Worm (Caenorhabditis elegans): ENCODE data around the gene sra-12.
"Not testable (repeated sequence)": the region's sequence is repeated elsewhere in the genome, so short reads cannot be mapped to it uniquely, and the experiment has no call there.

The sra-12 gene

ce11 chrII:10925804-10926570, 21.7 kb upstream of the sra-12 start, which contains the start of gene metr-1:
metr-1 (plus strand) TSS chrII:10926561.
- TF ChIP-seq ztf-11 (tag; optimal IDR thresholded peaks at IDR 0.05) (no peak), mbf-1 (tag; optimal IDR thresholded peaks at IDR 0.05) (no peak), lin-13 (GFP tag; optimal IDR thresholded peaks at IDR 0.05) (no peak), unc-62 (GFP tag; optimal IDR thresholded peaks at IDR 0.05) (no peak), crh-2 (tag; optimal IDR thresholded peaks at IDR 0.05) (peak; percentile 2), nhr-237 (tag; optimal IDR thresholded peaks at IDR 0.05) (no peak), elt-1 (tag; optimal IDR thresholded peaks at IDR 0.05) (no peak), skn-1 (tag; optimal IDR thresholded peaks at IDR 0.05) (no peak), ztf-1 (GFP tag; conservative IDR thresholded peaks at IDR 0.05) (no peak), lsy-2 (tag; optimal IDR thresholded peaks at IDR 0.05) (peak in 1 of 2 experiments; percentile 49), unc-39 (tag; optimal IDR thresholded peaks at IDR 0.05) (no peak), sma-9 (GFP tag; optimal IDR thresholded peaks at IDR 0.05) (peak; percentile 15), sma-9 (tag; optimal IDR thresholded peaks at IDR 0.05) (no peak), egl-27 (tag; optimal IDR thresholded peaks at IDR 0.05) (no peak), sma-3 (GFP tag; optimal IDR thresholded peaks at IDR 0.05) (no peak), nhr-21 (tag; optimal IDR thresholded peaks at IDR 0.05) (peak; percentile 60), fos-1 (tag; optimal IDR thresholded peaks at IDR 0.05) (peak; percentile 68), sem-4 (tag; optimal IDR thresholded peaks at IDR 0.05) (no peak), gmeb-1 (tag; optimal IDR thresholded peaks at IDR 0.05) (peak; percentile 63), ama-1 (optimal IDR thresholded peaks at IDR 0.05) (peak; percentile 46), nhr-10 (tag; optimal IDR thresholded peaks at IDR 0.05) (no peak), lin-39 (tag; optimal IDR thresholded peaks at IDR 0.05) (no peak), peb-1 (tag; optimal IDR thresholded peaks at IDR 0.05) (no peak)

- TF ChIP-seq sma-3 (GFP tag; optimal IDR thresholded peaks at IDR 0.05) (peak; percentile 59), nhr-21 (tag; optimal IDR thresholded peaks at IDR 0.05) (peak; percentile 17), gmeb-1 (tag; optimal IDR thresholded peaks at IDR 0.05) (peak; percentile 38), nhr-129 (tag; optimal IDR thresholded peaks at IDR 0.05) (no peak), sem-4 (tag; optimal IDR thresholded peaks at IDR 0.05) (no peak), lsy-2 (tag; optimal IDR thresholded peaks at IDR 0.05) (peak in 1 of 2 experiments; percentile 36), crh-2 (tag; optimal IDR thresholded peaks at IDR 0.05) (peak; percentile 63), sma-9 (GFP tag; optimal IDR thresholded peaks at IDR 0.05) (peak; percentile 82), sma-9 (tag; optimal IDR thresholded peaks at IDR 0.05) (no peak), fos-1 (tag; optimal IDR thresholded peaks at IDR 0.05) (peak; percentile 96)
Observed at ce11 chrII:10924669-10925068, 20.4 kb upstream of the sra-12 start.

- no peak for TF ChIP-seq nhr-237 (tag; optimal IDR thresholded peaks at IDR 0.05)
- TF ChIP-seq sma-9 (GFP tag; optimal IDR thresholded peaks at IDR 0.05) = no peak
- TF ChIP-seq sma-9 (tag; optimal IDR thresholded peaks at IDR 0.05) = no peak
- no peak for TF ChIP-seq sma-3 (GFP tag; optimal IDR thresholded peaks at IDR 0.05)
- TF ChIP-seq ceh-16 (tag; optimal IDR thresholded peaks at IDR 0.05) = no peak
- TF ChIP-seq nhr-6 (tag; optimal IDR thresholded peaks at IDR 0.05) = no peak
Observed at ce11 chrII:10923948-10924347, 19.7 kb upstream of the sra-12 start, which contains the start of gene Y19D2B.2. Y19D2B.2 (plus strand) TSS chrII:10924248.

DNA sequence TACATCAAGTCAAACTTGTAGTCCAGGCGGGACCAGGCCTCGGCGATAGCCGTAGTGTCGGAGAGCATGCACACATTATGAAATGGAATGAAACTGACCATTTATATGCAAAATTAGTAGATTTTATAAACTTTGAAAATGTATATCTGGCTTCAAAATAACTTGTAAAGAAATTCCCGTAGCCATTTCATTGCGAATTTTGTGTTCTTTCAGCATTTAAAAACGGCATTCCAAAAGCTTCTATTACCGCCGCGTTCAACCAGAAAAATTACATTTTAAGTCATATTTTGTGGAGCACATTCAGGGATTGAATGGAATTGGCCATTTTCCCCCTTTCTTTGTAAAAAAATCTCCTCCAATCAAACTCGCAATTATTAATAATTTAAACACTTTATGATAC, 18.6 kb upstream of the sra-12 start, which contains the start of gene Y19D2B.1:
TSS of gene Y19D2B.1 (minus strand) at position 101 of the 400 bp plus-strand sequence.
- TF ChIP-seq nhr-10, ztf-11, ceh-16 (tag; optimal IDR thresholded peaks at IDR 0.05): not testable (repeated sequence)

ce11 chrII:10918293-10918756, 14.0 kb upstream of the sra-12 start, which contains the start of gene tba-4:
tba-4 (plus strand) TSS chrII:10918706.
- TF ChIP-seq fos-1 (tag; optimal IDR thresholded peaks at IDR 0.05) (peak; percentile 60), snpc-4 (tag; optimal IDR thresholded peaks at IDR 0.05) (no peak)

DNA sequence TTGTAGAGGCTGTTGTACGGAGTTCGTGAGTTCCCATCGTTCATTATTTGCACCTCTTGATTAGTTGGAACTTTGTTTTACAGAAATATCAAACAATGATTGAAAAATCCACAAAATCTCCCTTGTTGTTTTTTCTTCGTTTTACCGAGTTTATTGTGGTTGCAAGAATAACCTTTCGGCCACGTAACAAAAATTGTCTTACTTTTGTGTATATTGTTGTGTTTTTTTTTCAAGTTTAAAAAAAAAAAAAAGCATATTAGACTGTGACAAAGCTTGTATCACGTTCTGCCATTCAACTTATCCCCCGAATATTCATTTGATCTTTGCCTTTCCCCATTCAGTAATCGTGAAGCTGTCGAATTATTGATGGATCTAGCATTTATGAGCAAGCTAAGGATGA, 12.9 kb upstream of the sra-12 start, which contains the start of gene F44F4.10:
TSS of gene F44F4.10 (minus strand) at position 101 of the 400 bp plus-strand sequence.
- TF ChIP-seq ztf-11 (tag; optimal IDR thresholded peaks at IDR 0.05) (no peak), lin-13 (GFP tag; optimal IDR thresholded peaks at IDR 0.05) (no peak), elt-1 (tag; optimal IDR thresholded peaks at IDR 0.05) (no peak), ztf-1 (GFP tag; conservative IDR thresholded peaks at IDR 0.05) (no peak), mdl-1 (tag; optimal IDR thresholded peaks at IDR 0.05) (no peak), alr-1 (tag; optimal IDR thresholded peaks at IDR 0.05) (no peak), nhr-77 (tag; optimal IDR thresholded peaks at IDR 0.05) (no peak), fos-1 (tag; optimal IDR thresholded peaks at IDR 0.05) (no peak)

Measured in whole organism, L2 larva.